Fruit fly (Drosophila melanogaster) whole organism, embryonic: Measurements from ENCODE around the gene CG14229.

Source experiments
- Awh ChIP-seq: fragments of 200-800 bp; sonication (Bioruptor generic); IDR thresholded peaks from 2 replicates; pipeline ENCODE4, ENCODE4 v1.3.6; 2022; ENCODE audit warnings: missing biosample characterization, missing genetic modification characterization
- C15 ChIP-seq: fragments of 200-800 bp; sonication (Bioruptor generic); IDR thresholded peaks from 3 replicates; pipeline ENCODE4 v1.3.6; 2022; ENCODE audit warnings: missing biosample characterization, missing genetic modification characterization
- CG13287 ChIP-seq: fragments of 200-800 bp; sonication (Bioruptor generic); IDR thresholded peaks from 2 replicates; pipeline ENCODE4 v1.3.6; 2022; ENCODE audit warnings: missing biosample characterization, missing genetic modification characterization; ENCODE audit not compliant: partially characterized antibody
- CG14050 ChIP-seq: fragments of 200-800 bp; sonication (Bioruptor generic); IDR thresholded peaks from 3 replicates; pipeline ENCODE4 v1.3.6; 2022; ENCODE audit warnings: missing biosample characterization, missing genetic modification characterization
- CG15073 ChIP-seq: fragments of 200-800 bp; sonication (Bioruptor generic); optimal IDR thresholded peaks from 2 replicates; lab custom pipeline; 2016; ENCODE audit warnings: missing biosample characterization, missing genetic modification characterization
- CG1603 ChIP-seq: fragments of 200-800 bp; sonication (Bioruptor generic); optimal IDR thresholded peaks from 2 replicates; lab custom pipeline; 2019; ENCODE audit warnings: missing biosample characterization, mild to moderate bottlenecking, missing genetic modification characterization, moderate library complexity
- CG17568 ChIP-seq: fragments of 200-800 bp; sonication (Bioruptor generic); optimal IDR thresholded peaks from 2 replicates; lab custom pipeline; 2018; ENCODE audit warnings: missing biosample characterization, mild to moderate bottlenecking, missing genetic modification characterization, moderate library complexity
- CG17612 ChIP-seq: fragments of 200-800 bp; sonication (Bioruptor generic); IDR thresholded peaks from 2 replicates; pipeline ENCODE4 v1.3.6; 2022; ENCODE audit warnings: missing biosample characterization, missing genetic modification characterization
- CG1832 ChIP-seq: fragments of 200-800 bp; sonication (Bioruptor generic); optimal IDR thresholded peaks from 2 replicates; lab custom pipeline; 2017; ENCODE audit warnings: missing biosample characterization, mild to moderate bottlenecking, missing genetic modification characterization, inconsistent platforms
- CG31441 ChIP-seq: fragments of 200-800 bp; sonication (Bioruptor generic); IDR thresholded peaks from 2 replicates; pipeline ENCODE4 v1.3.6; 2022; ENCODE audit warnings: missing biosample characterization, missing genetic modification characterization
- CG7745 ChIP-seq: fragments of 200-800 bp; sonication (Bioruptor generic); optimal IDR thresholded peaks from 2 replicates; lab custom pipeline; 2018; ENCODE audit warnings: missing biosample characterization, mild to moderate bottlenecking, missing genetic modification characterization, moderate library complexity
- CG7786 ChIP-seq: fragments of 200-800 bp; sonication (Bioruptor generic); optimal IDR thresholded peaks from 2 replicates; lab custom pipeline; 2016; ENCODE audit warnings: missing biosample characterization, missing genetic modification characterization
- CG7839 ChIP-seq: fragments of 200-800 bp; sonication (Bioruptor generic); optimal IDR thresholded peaks from 3 replicates; lab custom pipeline; 2018; ENCODE audit warnings: missing biosample characterization, mild to moderate bottlenecking, missing genetic modification characterization, moderate library complexity
- CG8765 ChIP-seq: fragments of 200-800 bp; sonication (Bioruptor generic); IDR thresholded peaks from 2 replicates; pipeline ENCODE4 v1.3.6; 2022; ENCODE audit warnings: missing biosample characterization, missing genetic modification characterization
- CG8924 ChIP-seq: fragments of 200-800 bp; optimal IDR thresholded peaks from 3 replicates; lab custom pipeline; 2019; ENCODE audit warnings: missing biosample characterization, mild to moderate bottlenecking, missing genetic modification characterization, moderate library complexity
- Chrac-16 ChIP-seq: fragments of 200-800 bp; sonication (Bioruptor generic); optimal IDR thresholded peaks from 3 replicates; lab custom pipeline; 2016; ENCODE audit warnings: missing biosample characterization, missing genetic modification characterization
- CkIIα-i1 ChIP-seq: fragments of 200-800 bp; sonication (Bioruptor generic); IDR thresholded peaks from 2 replicates; pipeline ENCODE4 v1.3.6; 2022; ENCODE audit warnings: missing biosample characterization, missing genetic modification characterization
- Dp ChIP-seq: fragments of 200-800 bp; sonication (Bioruptor generic); optimal IDR thresholded peaks from 2 replicates; lab custom pipeline; 2018; ENCODE audit warnings: missing biosample characterization, mild to moderate bottlenecking, missing genetic modification characterization, moderate library complexity
- Elba2 ChIP-seq: fragments of 200-800 bp; sonication (Bioruptor generic); optimal IDR thresholded peaks from 3 replicates; lab custom pipeline; 2016; ENCODE audit warnings: missing biosample characterization, missing genetic modification characterization
- Hmx ChIP-seq: fragments of 200-800 bp; sonication (Bioruptor generic); optimal IDR thresholded peaks from 2 replicates; lab custom pipeline; 2016; ENCODE audit warnings: missing biosample characterization, missing genetic modification characterization
- Hr3 ChIP-seq: fragments of 200-800 bp; sonication (Bioruptor generic); optimal IDR thresholded peaks from 3 replicates; lab custom pipeline; 2016; ENCODE audit warnings: missing biosample characterization, missing genetic modification characterization
- Hr39 ChIP-seq: fragments of >200 bp; optimal IDR thresholded peaks from 2 replicates; lab custom pipeline; 2017
- Mes4 ChIP-seq: fragments of 200-800 bp; sonication (Bioruptor generic); optimal IDR thresholded peaks from 2 replicates; lab custom pipeline; 2016; ENCODE audit warnings: missing biosample characterization, missing genetic modification characterization
- NC2β ChIP-seq: fragments of 200-800 bp; sonication (Bioruptor generic); optimal IDR thresholded peaks from 2 replicates; lab custom pipeline; 2016; ENCODE audit warnings: missing biosample characterization, missing genetic modification characterization
- Neu2 ChIP-seq: fragments of 200-800 bp; sonication (Bioruptor generic); optimal IDR thresholded peaks from 3 replicates; lab custom pipeline; 2016; ENCODE audit warnings: missing biosample characterization, missing genetic modification characterization, borderline replicate concordance
- Oaz ChIP-seq: fragments of 200-800 bp; sonication (Bioruptor generic); IDR thresholded peaks from 2 replicates; pipeline ENCODE4 v1.3.6; 2022; ENCODE audit warnings: missing biosample characterization, missing genetic modification characterization
- Oli ChIP-seq: fragments of 200-800 bp; sonication (Bioruptor generic); optimal IDR thresholded peaks from 2 replicates; lab custom pipeline; 2018; ENCODE audit warnings: missing biosample characterization, mild to moderate bottlenecking, missing genetic modification characterization, moderate library complexity
- Sin3A ChIP-seq: fragments of >200 bp; optimal IDR thresholded peaks from 2 replicates; lab custom pipeline; 2018
- Xbp1 ChIP-seq: fragments of 200-800 bp; sonication (Bioruptor generic); optimal IDR thresholded peaks from 3 replicates; lab custom pipeline; 2016; ENCODE audit warnings: missing biosample characterization, mild to moderate bottlenecking, missing genetic modification characterization
- bowl ChIP-seq: fragments of 200-800 bp; sonication (Bioruptor generic); IDR thresholded peaks from 2 replicates; pipeline ENCODE4 v1.3.6; 2022; ENCODE audit warnings: missing biosample characterization, missing genetic modification characterization
- crol ChIP-seq: fragments of 200-800 bp; sonication (Bioruptor generic); IDR thresholded peaks from 2 replicates; pipeline ENCODE4 v1.3.6; 2022; ENCODE audit warnings: missing biosample characterization, missing genetic modification characterization
- crp ChIP-seq, 2 experiments: fragments of 200-800 bp; sonication (Bioruptor generic); optimal IDR thresholded peaks; 2 replicates in 1 of 2; 3 replicates in 1 of 2; lab custom pipeline; 2017; ENCODE audit warnings: missing biosample characterization in 2 of 2, missing genetic modification characterization in 2 of 2, mild to moderate bottlenecking in 1 of 2, moderate library complexity in 1 of 2
- dpn ChIP-seq, 2 experiments: fragments of 200-800 bp; sonication (Bioruptor generic); optimal IDR thresholded peaks; 3 replicates each; lab custom pipeline; 2016; ENCODE audit warnings: missing biosample characterization in 2 of 2, missing genetic modification characterization in 2 of 2
- dysf ChIP-seq: fragments of 200-800 bp; sonication (Bioruptor generic); IDR thresholded peaks from 3 replicates; pipeline ENCODE4 v1.3.6; 2022; ENCODE audit warnings: missing biosample characterization, missing genetic modification characterization
- emc ChIP-seq: fragments of 200-800 bp; sonication (Bioruptor generic); optimal IDR thresholded peaks from 2 replicates; lab custom pipeline; 2016; ENCODE audit warnings: missing biosample characterization, missing genetic modification characterization
- fd96Cb ChIP-seq: fragments of 200-800 bp; sonication (Bioruptor generic); optimal IDR thresholded peaks from 2 replicates; lab custom pipeline; 2018; ENCODE audit warnings: missing biosample characterization, mild to moderate bottlenecking, missing genetic modification characterization, moderate library complexity
- fu2 ChIP-seq: fragments of 200-800 bp; sonication (Bioruptor generic); optimal IDR thresholded peaks from 2 replicates; lab custom pipeline; 2016; ENCODE audit warnings: missing biosample characterization, missing genetic modification characterization
- gce ChIP-seq: fragments of 200-800 bp; sonication (Bioruptor generic); IDR thresholded peaks from 3 replicates; pipeline ENCODE4 v1.3.6; 2022; ENCODE audit warnings: missing biosample characterization, missing genetic modification characterization
- gem ChIP-seq: fragments of 200-800 bp; sonication (Bioruptor generic); optimal IDR thresholded peaks from 2 replicates; lab custom pipeline; 2019; ENCODE audit warnings: missing biosample characterization, mild to moderate bottlenecking, missing genetic modification characterization, moderate library complexity
- jigr1 ChIP-seq: fragments of 200-800 bp; sonication (Bioruptor generic); IDR thresholded peaks from 3 replicates; pipeline ENCODE4 v1.3.6; 2022; ENCODE audit warnings: missing biosample characterization, missing genetic modification characterization
- lmd ChIP-seq: fragments of 200-800 bp; sonication (Bioruptor generic); IDR thresholded peaks from 2 replicates; pipeline ENCODE4 v1.3.6; 2022; ENCODE audit warnings: missing biosample characterization, missing genetic modification characterization
- pan ChIP-seq, 4 experiments: fragments of >200 bp in 3 of 4; fragments of 200-800 bp in 1 of 4; sonication (Bioruptor generic) in 1 of 4; optimal IDR thresholded peaks in 3 of 4; IDR thresholded peaks in 1 of 4; 2 replicates each; pipeline versions ENCODE4 v1.3.6 to Lab custom; 2017 to 2022; ENCODE audit warnings: missing biosample characterization in 2 of 4, missing genetic modification characterization in 2 of 4, mixed read lengths in 1 of 4
- pb ChIP-seq: fragments of 200-800 bp; sonication (Bioruptor generic); optimal IDR thresholded peaks from 3 replicates; lab custom pipeline; 2016; ENCODE audit warnings: missing biosample characterization, missing genetic modification characterization
- salm ChIP-seq: fragments of 200-800 bp; sonication (Bioruptor generic); optimal IDR thresholded peaks from 2 replicates; lab custom pipeline; 2018; ENCODE audit warnings: missing biosample characterization, mild to moderate bottlenecking, missing genetic modification characterization
- sc ChIP-seq, 3 experiments: fragments of >200 bp in 2 of 3; fragments of 200-800 bp in 1 of 3; sonication (Bioruptor generic) in 1 of 3; optimal IDR thresholded peaks; 2 replicates in 2 of 3; 3 replicates in 1 of 3; lab custom pipeline; 2017; ENCODE audit warnings: mild to moderate bottlenecking in 1 of 3, missing biosample characterization in 1 of 3, missing genetic modification characterization in 1 of 3, missing genetic modification reagents in 1 of 3
- sens-2 ChIP-seq: fragments of 200-800 bp; sonication (Bioruptor generic); IDR thresholded peaks from 2 replicates; pipeline ENCODE4 v1.3.6; 2022; ENCODE audit warnings: missing biosample characterization, missing genetic modification characterization
- slou ChIP-seq: fragments of 200-800 bp; sonication (Bioruptor generic); optimal IDR thresholded peaks from 3 replicates; lab custom pipeline; 2016; ENCODE audit warnings: missing biosample characterization, missing genetic modification characterization
- so ChIP-seq: fragments of 200-800 bp; sonication (Bioruptor generic); IDR thresholded peaks from 3 replicates; pipeline ENCODE4 v1.3.6; 2022; ENCODE audit warnings: missing biosample characterization, missing genetic modification characterization
- tna ChIP-seq: fragments of 200-800 bp; sonication (Bioruptor generic); IDR thresholded peaks from 2 replicates; pipeline ENCODE4 v1.3.6; 2022; ENCODE audit warnings: missing biosample characterization, missing genetic modification characterization; ENCODE audit not compliant: partially characterized antibody
- trh ChIP-seq: fragments of 200-800 bp; sonication (Bioruptor generic); optimal IDR thresholded peaks from 2 replicates; lab custom pipeline; 2016; ENCODE audit warnings: missing biosample characterization, missing genetic modification characterization
- vvl ChIP-seq: fragments of 200-800 bp; sonication (Bioruptor generic); IDR thresholded peaks from 2 replicates; pipeline ENCODE4 v1.3.6; 2022; ENCODE audit warnings: missing biosample characterization, missing genetic modification characterization
- zen ChIP-seq: fragments of 200-800 bp; sonication (Bioruptor generic); optimal IDR thresholded peaks from 3 replicates; lab custom pipeline; 2018; ENCODE audit warnings: missing biosample characterization, mild to moderate bottlenecking, missing genetic modification characterization, moderate library complexity

The CG14229 gene

DNA sequence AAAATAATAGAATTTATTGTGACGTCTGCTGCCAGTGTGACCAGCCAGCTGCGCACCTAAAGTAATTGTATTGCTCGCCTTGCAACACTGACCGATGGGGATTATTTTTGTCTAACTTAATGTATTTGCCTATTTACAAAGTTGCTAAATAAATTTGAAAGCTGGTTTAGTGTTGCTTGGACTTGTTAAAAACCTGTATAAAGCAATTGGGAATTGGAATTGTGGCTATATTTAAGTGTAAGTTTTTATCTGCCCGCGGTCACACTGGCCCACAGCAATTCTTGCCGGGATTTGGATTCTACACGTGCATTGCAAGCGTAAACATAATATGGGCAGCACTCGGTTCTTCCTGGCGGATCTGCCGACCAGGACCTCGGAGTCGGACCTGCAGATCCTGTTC lies 9.0 kb upstream of the CG14229 start, which contains the start of the genes CG14230 and CG14232:
TSS of gene CG14230 (plus strand) at position 94 of the 400 bp plus-strand sequence.
TSS of gene CG14232 (minus strand) at position 177 of the 400 bp plus-strand sequence.
- TF ChIP-seq dpn (GFP tag; optimal IDR thresholded peaks at IDR 0.05; lab: Kevin White, UChicago) (no peak), CG17568 (GFP tag; lab: Kevin White, UChicago) (no peak), C15 (no peak), zen (tag; lab: Kevin White, UChicago) (no peak), bowl (no peak), trh (GFP tag; lab: Kevin White, UChicago) (no peak), CG13287 (GFP tag; lab: Robert Waterston, UW) (peak; percentile 69), CG1832 (GFP tag; lab: Kevin White, UChicago) (no peak), pan (optimal IDR thresholded peaks at IDR 0.05; lab: Kevin White, UChicago) (no peak), pan (GFP tag; optimal IDR thresholded peaks at IDR 0.05 in 1 of 2, IDR thresholded peaks at IDR 0.05 in 1 of 2) (no peak), Sin3A (peak; percentile 84), Elba2 (GFP tag; lab: Kevin White, UChicago) (peak; percentile 47), tna (GFP tag; lab: Robert Waterston, UW) (no peak), CG15073 (no peak), crol (GFP tag; lab: Robert Waterston, UW) (no peak), CkIIα-i1 (no peak), gem (tag; lab: Kevin White, UChicago) (no peak), Hmx (GFP tag; lab: Kevin White, UChicago) (no peak), CG8924 (tag; lab: Kevin White, UChicago) (peak; percentile 11), Mes4 (GFP tag; lab: Kevin White, UChicago) (no peak), NC2β (GFP tag; lab: Kevin White, UChicago) (no peak), Hr3 (no peak), salm (no peak), fu2 (GFP tag; lab: Kevin White, UChicago) (no peak), fd96Cb (no peak), lmd (GFP tag; lab: Robert Waterston, UW) (no peak), CG1603 (tag; lab: Kevin White, UChicago) (peak; percentile 71), pb (GFP tag; lab: Kevin White, UChicago) (no peak), CG8765 (GFP tag; lab: Robert Waterston, UW) (0 out of 2 replicates have a peak, but pooled peaks have one; percentile 17), sens-2 (GFP tag; lab: Robert Waterston, UW) (no peak), Oaz (GFP tag; lab: Robert Waterston, UW) (no peak), vvl (no peak), crp (GFP tag; optimal IDR thresholded peaks at IDR 0.05; lab: Kevin White, UChicago) (no peak), CG7786 (GFP tag; lab: Kevin White, UChicago) (no peak), Xbp1 (GFP tag; lab: Kevin White, UChicago) (no peak), CG17612 (GFP tag; lab: Robert Waterston, UW) (no peak), CG7839 (no peak), Oli (tag; lab: Kevin White, UChicago) (no peak), CG31441 (GFP tag; lab: Robert Waterston, UW) (no peak), slou (GFP tag; lab: Kevin White, UChicago) (no peak), CG7745 (tag; lab: Kevin White, UChicago) (no peak), jigr1 (GFP tag; lab: Robert Waterston, UW) (no peak), so (GFP tag; lab: Robert Waterston, UW) (no peak), emc (GFP tag; lab: Kevin White, UChicago) (no peak), gce (GFP tag; lab: Robert Waterston, UW) (no peak), CG14050 (no peak), Neu2 (GFP tag; lab: Kevin White, UChicago) (no peak), Awh (GFP tag; lab: Robert Waterston, UW) (no peak), sc (optimal IDR thresholded peaks at IDR 0.05; lab: Kevin White, UChicago) (no peak), sc (GFP tag; optimal IDR thresholded peaks at IDR 0.05; lab: Kevin White, UChicago) (no peak), dysf (no peak), Chrac-16 (no peak), Hr39 (lab: Kevin White, UChicago) (no peak), Dp (peak; percentile 34)
